Fruit fly (Drosophila melanogaster) whole organism, embryonic: ENCODE data around the gene CG4459.

Experiments
- Abd-B ChIP-seq: fragments of 200-800 bp; sonication (Bioruptor generic); optimal IDR thresholded peaks from 2 replicates; lab custom pipeline; 2018; ENCODE audit warnings: missing biosample characterization, mild to moderate bottlenecking, missing genetic modification characterization, moderate library complexity
- Atf6 ChIP-seq: fragments of 200-800 bp; sonication (Bioruptor generic); IDR thresholded peaks from 2 replicates; pipeline ENCODE4 v1.3.6; 2022; ENCODE audit warnings: missing biosample characterization, missing genetic modification characterization
- B-H2 ChIP-seq: fragments of 200-800 bp; sonication (Bioruptor generic); optimal IDR thresholded peaks from 2 replicates; lab custom pipeline; 2018; ENCODE audit warnings: missing biosample characterization, mild to moderate bottlenecking, missing genetic modification characterization
- BEAF-32 ChIP-seq: fragments of 200-800 bp; sonication (Bioruptor generic); optimal IDR thresholded peaks from 3 replicates; lab custom pipeline; 2017; ENCODE audit warnings: missing biosample characterization, missing genetic modification characterization, mild to moderate bottlenecking, moderate library complexity, missing genetic modification reagents
- CG10209 ChIP-seq: fragments of 200-800 bp; sonication (Bioruptor generic); optimal IDR thresholded peaks from 3 replicates; lab custom pipeline; 2017; ENCODE audit warnings: missing biosample characterization, mild to moderate bottlenecking, missing genetic modification characterization, missing genetic modification reagents
- CG12744 ChIP-seq: fragments of 200-800 bp; sonication (Bioruptor generic); optimal IDR thresholded peaks from 2 replicates; lab custom pipeline; 2016; ENCODE audit warnings: missing biosample characterization, missing genetic modification characterization
- CG13123 ChIP-seq: fragments of 200-800 bp; sonication (Bioruptor generic); optimal IDR thresholded peaks from 2 replicates; lab custom pipeline; 2016; ENCODE audit warnings: missing biosample characterization, missing genetic modification characterization
- CG13894 ChIP-seq: fragments of 200-800 bp; sonication (Bioruptor generic); optimal IDR thresholded peaks from 3 replicates; lab custom pipeline; 2018; ENCODE audit warnings: missing biosample characterization, mild to moderate bottlenecking, missing genetic modification characterization, moderate library complexity
- CG17361 ChIP-seq: fragments of 200-800 bp; sonication (Bioruptor generic); IDR thresholded peaks from 3 replicates; pipeline ENCODE4 v1.3.6; 2022; ENCODE audit warnings: missing biosample characterization, missing genetic modification characterization
- CG17829 ChIP-seq: fragments of 200-800 bp; optimal IDR thresholded peaks from 2 replicates; lab custom pipeline; 2019; ENCODE audit warnings: missing biosample characterization, mild to moderate bottlenecking, missing genetic modification characterization, moderate library complexity
- CG18476 ChIP-seq: fragments of 200-800 bp; sonication (Bioruptor generic); optimal IDR thresholded peaks from 2 replicates; lab custom pipeline; 2016; ENCODE audit warnings: missing biosample characterization, mild to moderate bottlenecking, missing genetic modification characterization
- CG2120 ChIP-seq: fragments of 200-800 bp; sonication (Bioruptor generic); optimal IDR thresholded peaks from 3 replicates; lab custom pipeline; 2016; ENCODE audit warnings: missing biosample characterization, missing genetic modification characterization
- CG2712 ChIP-seq: fragments of 200-800 bp; optimal IDR thresholded peaks from 3 replicates; lab custom pipeline; 2019; ENCODE audit warnings: missing biosample characterization, mild to moderate bottlenecking, missing genetic modification characterization, moderate library complexity
- CG33213 ChIP-seq: fragments of 200-800 bp; sonication (Bioruptor generic); optimal IDR thresholded peaks from 3 replicates; lab custom pipeline; 2016; ENCODE audit warnings: missing biosample characterization, missing genetic modification characterization
- CG34422 ChIP-seq: fragments of 200-800 bp; sonication (Bioruptor generic); IDR thresholded peaks from 3 replicates; pipeline ENCODE4 v1.3.6; 2022; ENCODE audit warnings: missing biosample characterization, missing genetic modification characterization
- CG43689 ChIP-seq: fragments of 200-800 bp; sonication (Bioruptor generic); IDR thresholded peaks from 2 replicates; pipeline ENCODE4 v1.3.6; 2022; ENCODE audit warnings: missing biosample characterization, missing genetic modification characterization
- CG6854 ChIP-seq: fragments of 200-800 bp; sonication (Bioruptor generic); optimal IDR thresholded peaks from 3 replicates; lab custom pipeline; 2017; ENCODE audit warnings: missing biosample characterization, mild to moderate bottlenecking, missing genetic modification characterization
- CG8388 ChIP-seq: fragments of 200-800 bp; sonication (Bioruptor generic); optimal IDR thresholded peaks from 2 replicates; lab custom pipeline; 2019; ENCODE audit warnings: missing biosample characterization, mild to moderate bottlenecking, missing genetic modification characterization, moderate library complexity
- CHES-1-like ChIP-seq: fragments of 200-800 bp; sonication (Bioruptor generic); optimal IDR thresholded peaks from 2 replicates; lab custom pipeline; 2016; ENCODE audit warnings: missing biosample characterization, missing genetic modification characterization
- E2f2 ChIP-seq: fragments of 200-800 bp; sonication (Bioruptor generic); IDR thresholded peaks from 2 replicates; pipeline ENCODE4 v1.3.6; 2022; ENCODE audit warnings: missing biosample characterization, missing genetic modification characterization
- Hand ChIP-seq: fragments of 200-800 bp; sonication (Bioruptor generic); optimal IDR thresholded peaks from 2 replicates; lab custom pipeline; 2017; ENCODE audit warnings: mild to moderate bottlenecking, missing biosample characterization, missing genetic modification reagents, missing genetic modification characterization
- Lhr ChIP-seq: fragments of 200-800 bp; sonication (Bioruptor generic); optimal IDR thresholded peaks from 3 replicates; lab custom pipeline; 2017; ENCODE audit warnings: mild to moderate bottlenecking, missing biosample characterization, missing genetic modification reagents, missing genetic modification characterization
- Six4 ChIP-seq: fragments of 200-800 bp; sonication (Bioruptor generic); optimal IDR thresholded peaks from 2 replicates; lab custom pipeline; 2016; ENCODE audit warnings: missing biosample characterization, missing genetic modification characterization
- ara ChIP-seq: fragments of 200-800 bp; sonication (Bioruptor generic); IDR thresholded peaks from 2 replicates; pipeline ENCODE4 v1.3.6; 2022; ENCODE audit warnings: missing biosample characterization, missing genetic modification characterization
- ash1 ChIP-seq: fragments of 200-800 bp; sonication (Bioruptor generic); optimal IDR thresholded peaks from 2 replicates; lab custom pipeline; 2018; ENCODE audit warnings: missing biosample characterization, mild to moderate bottlenecking, missing genetic modification characterization
- chn ChIP-seq: fragments of 200-800 bp; sonication (Bioruptor generic); optimal IDR thresholded peaks from 2 replicates; lab custom pipeline; 2016; ENCODE audit warnings: missing biosample characterization, missing genetic modification characterization
- gce ChIP-seq: fragments of 200-800 bp; sonication (Bioruptor generic); IDR thresholded peaks from 3 replicates; pipeline ENCODE4 v1.3.6; 2022; ENCODE audit warnings: missing biosample characterization, missing genetic modification characterization
- knrl ChIP-seq: fragments of 200-800 bp; sonication (Bioruptor generic); IDR thresholded peaks from 3 replicates; pipeline ENCODE4 v1.3.6; 2022; ENCODE audit warnings: missing biosample characterization, missing genetic modification characterization; ENCODE audit not compliant: partially characterized antibody
- lilli ChIP-seq: fragments of 200-800 bp; sonication (Bioruptor generic); optimal IDR thresholded peaks from 3 replicates; lab custom pipeline; 2016; ENCODE audit warnings: missing biosample characterization, missing genetic modification characterization
- lola ChIP-seq, 3 experiments: fragments of >200 bp in 2 of 3; fragments of 200-800 bp in 1 of 3; sonication (Bioruptor generic) in 1 of 3; optimal IDR thresholded peaks; 2 replicates each; lab custom pipeline; 2017 to 2019; ENCODE audit warnings: missing biosample characterization in 3 of 3, missing genetic modification characterization in 3 of 3, mild to moderate bottlenecking in 1 of 3, moderate library complexity in 1 of 3
- nom ChIP-seq: fragments of 200-800 bp; sonication (Bioruptor generic); optimal IDR thresholded peaks from 2 replicates; lab custom pipeline; 2017; ENCODE audit warnings: missing biosample characterization, missing genetic modification characterization, mild to moderate bottlenecking, moderate library complexity, missing genetic modification reagents
- row ChIP-seq: fragments of 200-800 bp; sonication (Bioruptor generic); IDR thresholded peaks from 3 replicates; pipeline ENCODE4 v1.3.6; 2022; ENCODE audit warnings: missing biosample characterization, missing genetic modification characterization
- sd ChIP-seq: fragments of 200-800 bp; sonication (Bioruptor generic); optimal IDR thresholded peaks from 3 replicates; lab custom pipeline; 2018; ENCODE audit warnings: missing biosample characterization, mild to moderate bottlenecking, missing genetic modification characterization, moderate library complexity
- sisA ChIP-seq: fragments of 200-800 bp; sonication (Bioruptor generic); IDR thresholded peaks from 2 replicates; pipeline ENCODE4 v1.3.6; 2022; ENCODE audit warnings: missing biosample characterization, missing genetic modification characterization
- stwl ChIP-seq: fragments of 200-800 bp; sonication (Bioruptor generic); optimal IDR thresholded peaks from 3 replicates; lab custom pipeline; 2018; ENCODE audit warnings: missing biosample characterization, mild to moderate bottlenecking, missing genetic modification characterization, moderate library complexity
- tgo ChIP-seq: fragments of 200-800 bp; sonication (Bioruptor generic); IDR thresholded peaks from 3 replicates; pipeline ENCODE4 v1.3.6; 2022; ENCODE audit warnings: missing biosample characterization, missing genetic modification characterization
- vfl ChIP-seq: fragments of 200-800 bp; sonication (Bioruptor generic); optimal IDR thresholded peaks from 2 replicates; lab custom pipeline; 2016; ENCODE audit warnings: missing biosample characterization, missing genetic modification characterization

CG4459 gene

DNA sequence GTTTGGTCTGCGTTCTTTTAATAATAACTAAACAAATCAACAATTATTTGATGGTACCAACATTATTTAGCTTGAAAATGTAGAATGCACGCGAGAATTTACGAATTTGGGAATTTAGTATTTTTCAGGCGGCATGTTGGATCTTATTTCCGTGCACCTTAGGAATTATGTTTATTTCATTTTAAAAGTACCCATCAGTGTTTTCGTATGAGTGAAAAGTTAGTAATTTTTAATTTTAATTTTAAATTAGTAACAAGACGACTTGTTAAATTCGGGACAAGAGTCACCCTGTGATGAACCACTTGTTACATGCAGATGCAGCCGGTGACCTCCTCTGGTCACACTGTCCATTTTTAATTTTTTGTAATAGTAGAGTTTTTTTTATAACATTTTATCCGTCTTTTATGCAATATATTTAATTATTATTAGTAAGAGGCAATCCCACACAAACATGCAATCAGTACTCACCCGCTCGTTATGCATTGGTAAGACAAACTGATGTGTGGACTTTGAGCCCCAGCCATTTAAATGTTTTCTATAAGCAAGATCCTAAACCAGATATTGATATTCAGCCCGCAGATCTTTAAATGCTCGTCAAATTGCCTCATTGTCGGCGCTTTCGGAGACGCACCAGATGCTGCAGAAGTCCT is 50.9 kb downstream of the CG4459 start, which contains the start of the genes CG17186 and Arc42 (continued):
- TF ChIP-seq vfl = peak; percentile 9
- TF ChIP-seq CG17361 (GFP tag; lab: Robert Waterston, UW) = peak; percentile 31; the same call in 1 of the 3 replicates
- TF ChIP-seq BEAF-32 (GFP tag; lab: Kevin White, UChicago) = peak; percentile 44
- TF ChIP-seq Lhr (GFP tag; lab: Kevin White, UChicago) = peak; percentile 41
- peak; percentile 9 for TF ChIP-seq CG17829
- peak; percentile 36 for TF ChIP-seq lilli (GFP tag; lab: Kevin White, UChicago)
- no peak for TF ChIP-seq CG43689 (GFP tag; lab: Robert Waterston, UW)
- peak; percentile 17 for TF ChIP-seq CHES-1-like (GFP tag; lab: Kevin White, UChicago)
- no peak for TF ChIP-seq gce (GFP tag; lab: Robert Waterston, UW)
- peak; percentile 13; the same call in 1 of the 3 replicates for TF ChIP-seq knrl (GFP tag; lab: Robert Waterston, UW)
- TF ChIP-seq CG12744 (GFP tag; lab: Kevin White, UChicago) = peak; percentile 1
- TF ChIP-seq E2f2 (GFP tag; lab: Robert Waterston, UW) = peak; percentile 80; the same call in 1 of the 2 replicates
- TF ChIP-seq CG34422 (GFP tag; lab: Robert Waterston, UW) = peak; percentile 31; the same call in 1 of the 3 replicates
- TF ChIP-seq CG13894 = no peak
- peak; percentile 11 for TF ChIP-seq CG13123 (GFP tag; lab: Kevin White, UChicago)
- no peak for TF ChIP-seq ara (GFP tag; lab: Robert Waterston, UW)
- peak; percentile 27 for TF ChIP-seq Abd-B
- TF ChIP-seq CG18476 = peak; percentile 1
- peak in 1 of 3 experiments; percentile 21 for TF ChIP-seq lola (GFP tag; optimal IDR thresholded peaks at IDR 0.05; lab: Kevin White, UChicago)
- no peak for TF ChIP-seq ash1 (GFP tag; lab: Kevin White, UChicago)
- TF ChIP-seq Atf6 (GFP tag; lab: Robert Waterston, UW) = no peak
- no peak for TF ChIP-seq CG10209 (GFP tag; lab: Kevin White, UChicago)
- peak; percentile 16 for TF ChIP-seq B-H2 (GFP tag; lab: Kevin White, UChicago)
- TF ChIP-seq CG2120 (GFP tag; lab: Kevin White, UChicago) = peak; percentile 46
- peak; percentile 49 for TF ChIP-seq stwl
- TF ChIP-seq nom (GFP tag; lab: Kevin White, UChicago) = peak; percentile 96
- TF ChIP-seq Hand = no peak
- peak; percentile 38 for TF ChIP-seq row (GFP tag; lab: Robert Waterston, UW)
- peak; percentile 49 for TF ChIP-seq CG2712 (tag; lab: Kevin White, UChicago)
- peak; percentile 3 for TF ChIP-seq Six4 (GFP tag; lab: Kevin White, UChicago)
- TF ChIP-seq chn (GFP tag; lab: Kevin White, UChicago) = no peak
- TF ChIP-seq sisA (GFP tag; lab: Robert Waterston, UW) = no peak
- no peak for TF ChIP-seq CG6854 (GFP tag; lab: Kevin White, UChicago)
- no peak for TF ChIP-seq tgo
- TF ChIP-seq sd (tag; lab: Kevin White, UChicago) = peak; percentile 69
- TF ChIP-seq CG33213 (GFP tag; lab: Kevin White, UChicago) = peak; percentile 14
- TF ChIP-seq CG8388 (GFP tag; lab: Kevin White, UChicago) = peak; percentile 19
